In genomic region chrY:124157-124556, dm6 we compare ENCODE assay signal across 3 fruit fly cellular contexts.
TF ChIP-seq lines count a peak whose summit lies in the region.
"Not testable (repeated sequence)": the region's sequence is repeated elsewhere in the genome, so short reads cannot be mapped to it uniquely, and the experiment has no call there.

No protein-coding gene starts in this region.

- TF ChIP-seq CTCF in whole organism, embryonic (GFP tag; optimal IDR thresholded peaks at IDR 0.05; lab: Kevin White, UChicago): not testable (repeated sequence)

TF ChIP-seq in whole organism, 6 proteins besides CTCF, POLR2A, EP300 and RAD21:
- peak; percentile 93 for TF ChIP-seq pan (optimal IDR thresholded peaks at IDR 0.05; lab: Kevin White, UChicago)

TF ChIP-seq in whole organism, embryonic, 481 proteins besides CTCF, POLR2A, EP300 and RAD21:
- TF ChIP-seq Trl (optimal IDR thresholded peaks at IDR 0.05; lab: Kevin White, UChicago) (peak in 1 of 2 experiments; percentile 92), Gug (GFP tag; IDR thresholded peaks at IDR 0.05; lab: Robert Waterston, UW) (peak; percentile 80; the same call in 3 of the 4 replicates), yki (optimal IDR thresholded peaks at IDR 0.05; lab: Kevin White, UChicago) (peak; percentile 95), Hr39 (optimal IDR thresholded peaks at IDR 0.05; lab: Kevin White, UChicago) (peak; percentile 79)
- TF ChIP-seq Trl (GFP tag; optimal IDR thresholded peaks at IDR 0.05; lab: Kevin White, UChicago): not testable (repeated sequence)

TF ChIP-seq in whole organism, wandering third instar larva, 38 proteins besides CTCF, POLR2A, EP300 and RAD21:
- peak; percentile 10 for TF ChIP-seq Dfd (GFP tag; optimal IDR thresholded peaks at IDR 0.05; lab: Kevin White, UChicago)
TF ChIP-seq in whole organism, wandering third instar larva: peak in this region for 1; not testable (repeated sequence) for 37.
